Worm (Caenorhabditis elegans): ENCODE measurements around the gene srlf-33.

DNA sequence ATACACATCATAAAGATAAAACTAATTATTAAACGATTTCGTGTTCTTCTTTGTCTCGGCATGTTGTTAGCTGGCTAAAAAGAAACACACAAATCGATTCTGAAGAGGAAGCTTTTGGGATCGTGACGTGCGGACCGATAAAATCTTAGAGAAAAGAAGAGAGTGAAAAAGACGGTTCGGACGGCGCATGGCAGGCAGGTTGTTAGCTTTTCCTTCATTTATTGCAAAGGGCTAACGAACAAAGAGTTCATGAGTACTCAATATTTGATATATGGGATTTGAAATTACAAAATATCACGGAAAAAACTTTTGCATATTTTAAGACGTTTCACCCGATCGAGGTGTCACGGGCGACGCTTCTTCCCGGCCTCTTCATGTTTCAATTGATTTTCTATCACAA is 20.4 kb upstream of the srlf-33 start, which contains the start of gene ZK829.3:
- TF ChIP-seq W03F9.2 (tag; optimal IDR thresholded peaks at IDR 0.05) = no peak
- no peak for TF ChIP-seq dao-5 (tag; optimal IDR thresholded peaks at IDR 0.05)
